Fruit fly (Drosophila melanogaster): ENCODE data around the gene Prosalpha6.

DNA sequence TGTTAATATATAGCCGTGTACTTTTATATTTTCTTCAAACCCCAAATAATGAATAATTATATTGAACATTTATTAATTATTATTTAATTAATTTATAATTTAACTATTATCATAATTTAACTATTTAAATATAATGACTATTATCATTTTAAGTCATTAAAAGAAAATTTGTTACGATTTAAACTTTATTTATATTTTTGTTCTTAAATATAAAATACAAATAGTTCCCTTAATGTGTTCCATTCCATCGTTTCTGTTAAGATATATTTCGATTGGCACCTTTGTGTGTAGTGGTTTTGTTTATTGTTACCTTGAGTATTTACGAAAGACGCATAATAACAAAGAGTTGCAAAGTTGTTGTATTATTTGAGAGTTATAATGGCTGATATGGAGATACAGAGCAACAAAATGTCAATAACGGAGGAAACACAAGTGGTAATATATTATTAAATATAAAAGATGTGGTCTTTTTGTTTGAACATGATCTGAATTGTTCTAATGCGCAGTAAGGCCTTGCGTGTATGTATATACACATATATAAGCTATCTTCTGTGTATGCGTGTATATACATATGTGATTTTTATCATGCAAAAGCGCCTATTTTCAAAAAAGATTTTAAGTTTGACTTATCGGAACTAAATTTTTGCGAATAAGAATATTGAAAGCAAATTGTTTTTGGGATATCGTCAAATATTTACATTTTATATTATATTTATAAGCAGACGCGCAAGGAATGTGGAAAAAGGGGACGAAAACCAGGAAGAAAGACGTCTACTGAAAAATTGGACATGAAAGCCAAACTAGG is 42.9 kb downstream of the Prosalpha6 start, which contains the start of gene REPTOR-BP:
- TF ChIP-seq Mnt (GFP tag; optimal IDR thresholded peaks at IDR 0.05), result no peak
- TF ChIP-seq CG1620 (GFP tag; optimal IDR thresholded peaks at IDR 0.05), result no peak
- no peak for TF ChIP-seq toe (GFP tag; optimal IDR thresholded peaks at IDR 0.05)
- TF ChIP-seq Crg-1 (GFP tag; optimal IDR thresholded peaks at IDR 0.05), result no peak
- TF ChIP-seq CG33017 (tag; optimal IDR thresholded peaks at IDR 0.05), result no peak

All from whole organism, adult.